Fruit fly (Drosophila melanogaster): ENCODE measurements around the gene I-3.

DNA sequence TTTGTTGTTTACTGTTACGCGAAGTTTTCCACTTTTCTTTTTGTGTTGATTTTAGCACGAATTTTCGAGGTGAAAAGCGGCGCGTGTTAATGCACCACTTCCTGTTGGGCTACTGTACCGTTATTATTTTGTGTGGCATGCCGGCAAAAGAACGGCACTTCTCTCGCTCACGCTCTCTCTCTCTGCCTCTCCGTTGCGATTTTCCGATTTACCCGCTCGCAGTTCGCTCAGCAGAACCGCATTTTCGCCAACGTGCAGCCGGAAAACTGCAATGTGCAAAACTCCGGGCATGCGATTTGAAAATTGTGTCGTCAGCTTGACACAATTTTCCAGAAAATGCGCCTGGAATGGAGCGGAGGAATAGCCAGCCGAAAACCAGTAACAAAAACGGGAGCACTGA, 44.5 kb upstream of the I-3 start, which contains the start of gene shakB:
- TF ChIP-seq Dll (optimal IDR thresholded peaks at IDR 0.05), result no peak
- no peak for TF ChIP-seq usp (GFP tag; optimal IDR thresholded peaks at IDR 0.05)
- TF ChIP-seq psq (optimal IDR thresholded peaks at IDR 0.05), result no peak

Data from whole organism.